Fruit fly (Drosophila melanogaster) whole organism, pupa: ENCODE measurements around the gene CG5246.

ENCODE experiments used
- CG10348 ChIP-seq: fragments of 200-800 bp; sonication (Bioruptor generic); IDR thresholded peaks from 2 replicates; pipeline ENCODE4 v1.3.6; 2022; ENCODE audit warnings: missing biosample characterization, missing genetic modification characterization
- CG12605 ChIP-seq: fragments of 200-800 bp; sonication (Bioruptor generic); IDR thresholded peaks from 2 replicates; pipeline ENCODE4 v1.3.6; 2022; ENCODE audit warnings: missing biosample characterization, missing genetic modification characterization
- CG13204 ChIP-seq: fragments of 200-800 bp; sonication (Bioruptor generic); optimal IDR thresholded peaks from 2 replicates; lab custom pipeline; 2018; ENCODE audit warnings: missing biosample characterization, mild to moderate bottlenecking, missing genetic modification characterization, moderate library complexity
- CG14655 ChIP-seq: fragments of 200-800 bp; sonication (Bioruptor generic); optimal IDR thresholded peaks from 3 replicates; lab custom pipeline; 2017; ENCODE audit warnings: mild to moderate bottlenecking, missing biosample characterization, missing genetic modification reagents, missing genetic modification characterization
- CG15710 ChIP-seq: fragments of 200-800 bp; sonication (Bioruptor generic); optimal IDR thresholded peaks from 2 replicates; lab custom pipeline; 2018; ENCODE audit warnings: missing biosample characterization, mild to moderate bottlenecking, missing genetic modification characterization, moderate library complexity
- CG17806 ChIP-seq: fragments of 200-800 bp; sonication (Bioruptor generic); optimal IDR thresholded peaks from 2 replicates; lab custom pipeline; 2018; ENCODE audit warnings: missing biosample characterization, mild to moderate bottlenecking, missing genetic modification characterization, moderate library complexity
- CG32121 ChIP-seq: fragments of 200-800 bp; sonication (Bioruptor generic); IDR thresholded peaks from 2 replicates; pipeline ENCODE4 v1.3.6; 2022; ENCODE audit warnings: missing biosample characterization, missing genetic modification characterization
- CG34367 ChIP-seq: fragments of 200-800 bp; sonication (Bioruptor generic); optimal IDR thresholded peaks from 2 replicates; lab custom pipeline; 2018; ENCODE audit warnings: missing biosample characterization, mild to moderate bottlenecking, missing genetic modification characterization
- CG4496 ChIP-seq: fragments of 200-800 bp; sonication (Bioruptor generic); IDR thresholded peaks from 3 replicates; pipeline ENCODE4 v1.3.6; 2022; ENCODE audit warnings: missing biosample characterization, missing genetic modification characterization
- CG8159 ChIP-seq: fragments of 200-800 bp; sonication (Bioruptor generic); optimal IDR thresholded peaks from 3 replicates; lab custom pipeline; 2018; ENCODE audit warnings: missing biosample characterization, mild to moderate bottlenecking, missing genetic modification characterization, moderate library complexity
- CG8301 ChIP-seq: fragments of 200-800 bp; sonication (Bioruptor generic); optimal IDR thresholded peaks from 2 replicates; lab custom pipeline; 2018; ENCODE audit warnings: missing biosample characterization, mild to moderate bottlenecking, missing genetic modification characterization
- CG9948 ChIP-seq: fragments of 200-800 bp; sonication (Bioruptor generic); optimal IDR thresholded peaks from 2 replicates; lab custom pipeline; 2018; ENCODE audit warnings: missing biosample characterization, mild to moderate bottlenecking, missing genetic modification characterization, moderate library complexity
- D1 ChIP-seq: fragments of 200-800 bp; sonication (Bioruptor generic); optimal IDR thresholded peaks from 2 replicates; lab custom pipeline; 2018; ENCODE audit warnings: missing biosample characterization, mild to moderate bottlenecking, missing genetic modification characterization, moderate library complexity
- EcR ChIP-seq: fragments of 200-800 bp; sonication (Bioruptor generic); optimal IDR thresholded peaks from 3 replicates; lab custom pipeline; 2019; ENCODE audit warnings: missing biosample characterization, missing genetic modification characterization, mild to moderate bottlenecking, moderate library complexity, missing genetic modification reagents
- Ets98B ChIP-seq: fragments of 200-800 bp; sonication (Bioruptor generic); IDR thresholded peaks from 2 replicates; pipeline ENCODE4 v1.3.6; 2022; ENCODE audit warnings: missing biosample characterization, missing genetic modification characterization
- Pif1A ChIP-seq: fragments of 200-800 bp; sonication (Bioruptor generic); optimal IDR thresholded peaks from 3 replicates; lab custom pipeline; 2016; ENCODE audit warnings: missing biosample characterization, missing genetic modification characterization
- Pif1B ChIP-seq: fragments of 200-800 bp; sonication (Bioruptor generic); optimal IDR thresholded peaks from 3 replicates; lab custom pipeline; 2016; ENCODE audit warnings: missing biosample characterization, missing genetic modification characterization
- Snoo ChIP-seq: fragments of 200-800 bp; sonication (Bioruptor generic); optimal IDR thresholded peaks from 3 replicates; lab custom pipeline; 2017; ENCODE audit warnings: missing biosample characterization, mild to moderate bottlenecking, missing genetic modification characterization, inconsistent platforms
- fd96Ca ChIP-seq: fragments of 200-800 bp; sonication (Bioruptor generic); IDR thresholded peaks from 3 replicates; pipeline ENCODE4 v1.3.6; 2022; ENCODE audit warnings: missing biosample characterization, missing genetic modification characterization
- gl ChIP-seq: fragments of 200-800 bp; sonication (Bioruptor generic); optimal IDR thresholded peaks from 2 replicates; lab custom pipeline; 2018; ENCODE audit warnings: missing biosample characterization, mild to moderate bottlenecking, missing genetic modification characterization
- rn ChIP-seq: fragments of 200-800 bp; sonication (Bioruptor generic); IDR thresholded peaks from 2 replicates; pipeline ENCODE4 v1.3.6; 2022; ENCODE audit warnings: missing biosample characterization, missing genetic modification characterization

Gene CG5246

DNA sequence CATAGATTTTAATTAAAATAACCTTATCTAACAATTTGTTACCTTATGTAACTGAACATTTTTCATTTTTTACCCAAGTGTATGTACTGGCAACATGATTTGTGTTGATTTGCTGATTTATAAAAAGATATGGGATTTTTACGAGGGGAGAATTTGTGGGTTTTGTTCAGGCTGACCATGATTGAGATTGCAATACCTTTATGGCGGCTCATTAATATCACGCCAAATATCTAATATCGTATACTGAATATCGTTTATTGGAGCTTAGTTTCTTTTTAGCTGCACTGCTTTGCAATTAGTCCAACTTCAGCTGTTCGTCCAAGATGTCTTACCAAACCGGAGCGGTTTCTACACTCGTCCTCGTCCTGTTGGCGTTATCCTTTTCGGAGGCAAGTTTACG lies 2.0 kb upstream of the CG5246 start, which contains the start of gene CG31267:
Gene CG31267, plus strand, starts transcription at position 301 of the 400 bp plus-strand sequence.
- no peak for TF ChIP-seq Pif1B (GFP tag; lab: Kevin White, UChicago)
- TF ChIP-seq CG8301 (tag; lab: Kevin White, UChicago): no peak
- TF ChIP-seq CG4496 (GFP tag; lab: Robert Waterston, UW): no peak
- no peak for TF ChIP-seq Pif1A (GFP tag; lab: Kevin White, UChicago)
- TF ChIP-seq CG9948: no peak
- TF ChIP-seq CG32121 (GFP tag; lab: Robert Waterston, UW): no peak
- no peak for TF ChIP-seq D1
- TF ChIP-seq Snoo (tag; lab: Kevin White, UChicago): no peak
- no peak for TF ChIP-seq CG17806
- no peak for TF ChIP-seq gl (tag; lab: Kevin White, UChicago)
- TF ChIP-seq CG10348 (GFP tag; lab: Robert Waterston, UW): no peak
- no peak for TF ChIP-seq CG15710 (tag; lab: Kevin White, UChicago)
- no peak for TF ChIP-seq fd96Ca
- TF ChIP-seq EcR: no peak
- TF ChIP-seq Ets98B (GFP tag; lab: Robert Waterston, UW): no peak

DNA sequence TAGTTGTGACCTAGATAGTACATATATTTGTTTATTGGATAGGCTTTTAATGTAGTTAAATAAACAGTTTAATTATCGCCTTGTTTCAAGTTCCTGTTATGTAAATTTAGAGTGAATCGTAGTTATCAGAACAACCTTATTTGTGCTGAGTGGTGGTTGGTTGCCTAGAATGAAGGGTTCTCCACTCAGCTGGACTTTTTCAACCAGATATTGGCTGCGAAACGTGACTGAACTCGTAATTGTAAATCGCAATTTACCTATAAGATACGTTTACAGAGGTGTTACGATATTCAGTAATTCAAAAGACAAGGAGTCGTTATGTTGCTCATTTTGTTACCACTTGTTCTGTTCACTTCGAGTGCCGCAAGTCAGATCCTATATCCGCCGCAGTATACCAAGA lies 1.7 kb downstream of the CG5246 start, which contains the start of gene CG5255:
Gene CG5255, plus strand, starts transcription at position 301 of the 400 bp plus-strand sequence.
- TF ChIP-seq Pif1B (GFP tag; lab: Kevin White, UChicago) (no peak), Snoo (tag; lab: Kevin White, UChicago) (no peak)

DNA sequence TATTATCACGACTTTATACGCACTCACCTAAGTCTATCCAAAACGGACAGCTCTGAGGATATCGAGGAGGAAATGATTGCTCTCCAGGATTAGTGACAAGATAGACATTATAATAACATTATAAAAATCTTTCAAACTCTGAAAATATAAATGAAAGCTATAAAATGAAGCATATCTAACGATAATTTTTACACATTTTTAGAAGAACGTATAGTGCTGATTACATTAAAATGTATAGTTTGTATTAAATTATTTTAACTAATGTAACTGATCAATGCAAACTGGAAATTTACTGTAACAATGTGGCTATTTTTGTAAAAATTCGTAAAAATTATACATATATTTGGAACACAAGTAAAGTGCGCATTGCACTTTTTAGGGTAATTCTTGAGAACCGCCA lies 2.8 kb downstream of the CG5246 start, which contains the start of gene CG5265:
Gene CG5265, plus strand, starts transcription at position 301 of the 400 bp plus-strand sequence.
- no peak for TF ChIP-seq CG14655 (GFP tag; lab: Kevin White, UChicago)
- no peak for TF ChIP-seq CG34367
- TF ChIP-seq Pif1B (GFP tag; lab: Kevin White, UChicago): no peak
- TF ChIP-seq CG8301 (tag; lab: Kevin White, UChicago): no peak
- no peak for TF ChIP-seq fd96Ca
- no peak for TF ChIP-seq Snoo (tag; lab: Kevin White, UChicago)
- TF ChIP-seq CG32121 (GFP tag; lab: Robert Waterston, UW): no peak
- no peak for TF ChIP-seq CG15710 (tag; lab: Kevin White, UChicago)
- no peak for TF ChIP-seq CG9948

DNA sequence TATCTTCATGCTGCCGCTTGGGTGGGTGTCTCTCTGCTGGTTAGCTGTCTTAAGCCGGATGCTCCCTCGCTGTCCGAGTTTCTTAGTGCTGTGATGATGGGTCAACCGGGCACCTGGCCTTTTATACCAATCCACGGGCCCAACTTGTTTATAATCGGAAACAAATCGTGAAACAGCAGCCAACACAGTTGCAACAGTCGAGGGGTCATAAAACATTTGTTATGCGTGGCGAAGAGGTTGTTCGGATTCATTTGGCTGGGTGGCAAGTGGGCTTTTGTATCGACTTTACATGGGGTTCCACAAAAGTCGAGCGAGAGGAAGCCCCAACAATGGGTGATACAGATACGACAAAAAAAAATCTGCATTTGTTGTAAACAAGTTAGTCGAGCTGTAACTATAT lies 6.4 kb downstream of the CG5246 start, which contains the start of gene TwdlW:
Gene TwdlW, minus strand, starts transcription at position 101 of the 400 bp plus-strand sequence.
- TF ChIP-seq D1: no peak
- TF ChIP-seq Ets98B (GFP tag; lab: Robert Waterston, UW): no peak
- TF ChIP-seq, all 21 proteins: peak for 0

DNA sequence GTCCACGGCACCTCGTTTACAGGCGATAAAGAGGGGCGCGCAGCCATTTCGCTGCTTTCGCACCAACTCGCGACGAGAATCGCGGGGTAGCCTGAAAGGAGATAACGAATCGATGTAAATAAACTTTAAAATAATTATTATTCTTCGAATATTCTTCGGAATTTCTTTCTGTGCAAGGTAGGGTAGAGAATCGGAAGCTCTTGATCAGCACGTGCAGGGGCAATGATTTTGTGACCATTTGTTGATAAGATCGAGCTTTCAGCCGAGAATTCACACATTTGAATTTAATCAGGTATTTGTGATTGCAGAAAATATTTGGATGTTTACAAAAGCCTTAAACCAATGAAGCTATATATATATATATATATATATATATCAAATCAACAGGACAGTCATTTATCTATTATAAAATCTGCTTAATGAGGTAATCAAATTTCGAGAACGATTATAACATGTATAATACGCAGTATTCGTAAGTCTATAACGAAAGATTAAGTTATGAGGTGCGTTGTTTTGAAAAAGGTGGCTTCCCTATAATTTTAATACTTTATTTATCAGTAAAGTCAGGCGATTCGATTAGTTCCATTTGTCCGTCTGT lies 11.8 kb downstream of the CG5246 start:
- TF ChIP-seq gl (tag; lab: Kevin White, UChicago) (no peak), CG8159 (no peak), CG17806 (no peak), Ets98B (GFP tag; lab: Robert Waterston, UW) (no peak), CG12605 (GFP tag; lab: Robert Waterston, UW) (no peak), CG4496 (GFP tag; lab: Robert Waterston, UW) (no peak), Pif1A (GFP tag; lab: Kevin White, UChicago) (no peak), D1 (no peak), CG14655 (GFP tag; lab: Kevin White, UChicago) (no peak), CG32121 (GFP tag; lab: Robert Waterston, UW) (no peak), Snoo (tag; lab: Kevin White, UChicago) (no peak), CG34367 (no peak), CG15710 (tag; lab: Kevin White, UChicago) (no peak), CG8301 (tag; lab: Kevin White, UChicago) (no peak), rn (GFP tag; lab: Robert Waterston, UW) (no peak)

DNA sequence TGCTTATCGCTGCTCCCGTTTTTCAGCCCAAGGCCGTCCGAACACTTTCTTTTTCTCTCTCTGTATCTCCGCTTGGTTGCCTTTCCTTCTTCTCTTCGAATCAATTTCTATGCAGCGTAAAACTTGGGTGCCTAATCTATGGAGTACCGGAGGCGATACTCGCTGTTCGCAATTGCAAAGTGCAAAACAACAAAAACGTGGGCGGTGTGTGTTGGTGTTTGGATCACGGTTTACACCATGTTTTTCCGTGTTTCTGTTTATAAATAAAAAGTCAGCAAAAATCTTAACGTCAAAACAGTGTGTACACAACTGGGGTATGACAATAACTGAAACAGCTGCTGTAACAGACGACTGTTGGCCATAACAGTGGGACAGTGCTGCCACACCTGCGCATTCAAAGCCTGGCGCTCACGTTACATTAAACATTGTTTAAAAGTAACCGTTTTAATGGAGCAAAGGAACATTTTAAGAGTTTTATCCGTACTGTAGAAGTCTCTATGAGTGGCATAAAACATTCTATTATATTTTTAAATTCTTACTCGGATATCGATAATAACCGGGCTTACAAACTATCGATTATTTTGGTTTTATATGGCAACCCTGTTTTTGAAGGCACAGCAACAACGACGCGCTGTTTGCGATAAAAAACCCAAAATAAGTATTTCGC lies 13.3 kb downstream of the CG5246 start, which contains the start of the genes m-cup and Det:
Gene m-cup, minus strand, starts transcription at position 333 of the 667 bp plus-strand sequence.
Gene Det, plus strand, starts transcription at position 588 of the 667 bp plus-strand sequence.
- TF ChIP-seq fd96Ca (no peak), CG8159 (no peak), D1 (no peak), gl (tag; lab: Kevin White, UChicago) (no peak), rn (GFP tag; lab: Robert Waterston, UW) (no peak), CG4496 (GFP tag; lab: Robert Waterston, UW) (0 out of 3 replicates have a peak, but pooled peaks have one; percentile 41), CG14655 (GFP tag; lab: Kevin White, UChicago) (no peak), CG17806 (no peak)

DNA sequence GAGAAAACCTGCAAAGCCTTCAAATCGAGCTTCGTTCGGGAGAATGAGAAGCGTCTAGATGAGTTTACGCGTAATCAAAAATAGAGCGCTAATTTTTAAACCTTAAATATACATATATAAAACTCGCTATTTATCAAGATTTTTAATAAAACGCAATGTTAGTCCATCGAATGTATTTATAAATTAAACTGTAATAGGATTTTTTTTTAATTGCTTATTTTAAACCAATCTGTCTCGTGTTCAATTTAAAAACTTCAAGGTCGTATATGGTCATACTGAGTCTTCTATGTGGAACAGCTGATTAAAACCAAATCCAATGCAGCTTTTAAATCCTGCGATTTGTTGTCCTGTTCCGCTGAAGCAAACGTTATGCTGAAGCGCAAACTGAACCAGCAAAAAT lies 14.4 kb downstream of the CG5246 start, which contains the start of gene Smug:
Gene Smug, plus strand, starts transcription at position 301 of the 400 bp plus-strand sequence.
- TF ChIP-seq D1: no peak
- no peak for TF ChIP-seq Pif1B (GFP tag; lab: Kevin White, UChicago)
- TF ChIP-seq rn (GFP tag; lab: Robert Waterston, UW): no peak
- no peak for TF ChIP-seq CG12605 (GFP tag; lab: Robert Waterston, UW)
- no peak for TF ChIP-seq CG15710 (tag; lab: Kevin White, UChicago)
- TF ChIP-seq CG8301 (tag; lab: Kevin White, UChicago): no peak
- TF ChIP-seq CG13204: no peak
- no peak for TF ChIP-seq Ets98B (GFP tag; lab: Robert Waterston, UW)
